ENCODE assay signal across 4 fruit fly cellular contexts in genomic region chr3R:8119457-8120337, dm6.
A peak's percentile ranks its signal among the peaks of the same experiment; 100 is the strongest.
TF ChIP-seq lines count a peak whose summit lies in the region.

No protein-coding gene starts in this region.

TF ChIP-seq in whole organism, embryonic, 481 proteins besides CTCF, POLR2A, EP300 and RAD21 (continued from another document and continues in another):
- TF ChIP-seq Oaz (GFP tag; IDR thresholded peaks at IDR 0.05; lab: Robert Waterston, UW): no peak
- TF ChIP-seq ind (GFP tag; optimal IDR thresholded peaks at IDR 0.05; lab: Kevin White, UChicago): peak; percentile 54
- peak; percentile 39 for TF ChIP-seq ATbp (GFP tag; optimal IDR thresholded peaks at IDR 0.05; lab: Kevin White, UChicago)
- TF ChIP-seq CG12236 (GFP tag; optimal IDR thresholded peaks at IDR 0.05; lab: Kevin White, UChicago): no peak
- TF ChIP-seq CG1602 (GFP tag; optimal IDR thresholded peaks at IDR 0.05; lab: Kevin White, UChicago): peak; percentile 15
- TF ChIP-seq Sry-δ (GFP tag; optimal IDR thresholded peaks at IDR 0.05; lab: Kevin White, UChicago): peak; percentile 15
- TF ChIP-seq tin (GFP tag; optimal IDR thresholded peaks at IDR 0.05; lab: Kevin White, UChicago): peak; percentile 10
- peak; percentile 67 for TF ChIP-seq nau (GFP tag; optimal IDR thresholded peaks at IDR 0.05; lab: Kevin White, UChicago)
- peak; percentile 63; the same call in 1 of the 2 replicates for TF ChIP-seq CG14014 (GFP tag; IDR thresholded peaks at IDR 0.05; lab: Robert Waterston, UW)
- TF ChIP-seq rib (GFP tag; IDR thresholded peaks at IDR 0.05; lab: Robert Waterston, UW): no peak
- peak; percentile 51 for TF ChIP-seq CG4424 (GFP tag; optimal IDR thresholded peaks at IDR 0.05; lab: Kevin White, UChicago)
- peak; percentile 69 for TF ChIP-seq Fer1 (GFP tag; optimal IDR thresholded peaks at IDR 0.05; lab: Kevin White, UChicago)
- TF ChIP-seq fd102C (GFP tag; optimal IDR thresholded peaks at IDR 0.05; lab: Kevin White, UChicago): no peak
- TF ChIP-seq ab (GFP tag; optimal IDR thresholded peaks at IDR 0.05; lab: Kevin White, UChicago): no peak
- TF ChIP-seq sob (GFP tag; IDR thresholded peaks at IDR 0.05; lab: Robert Waterston, UW): peak; percentile 69
- peak; percentile 35 for TF ChIP-seq Abd-B (GFP tag; optimal IDR thresholded peaks at IDR 0.05; lab: Kevin White, UChicago)
- 0 out of 2 replicates have a peak, but pooled peaks have one; percentile 3 for TF ChIP-seq Rx (GFP tag; IDR thresholded peaks at IDR 0.05; lab: Robert Waterston, UW)
- no peak for TF ChIP-seq tup (GFP tag; optimal IDR thresholded peaks at IDR 0.05; lab: Kevin White, UChicago)
- TF ChIP-seq CG30431 (GFP tag; optimal IDR thresholded peaks at IDR 0.05; lab: Kevin White, UChicago): no peak
- no peak for TF ChIP-seq Spps (tag; optimal IDR thresholded peaks at IDR 0.05; lab: Kevin White, UChicago)
- TF ChIP-seq Asciz (GFP tag; optimal IDR thresholded peaks at IDR 0.05; lab: Kevin White, UChicago): peak; percentile 3
- TF ChIP-seq Atf3 (GFP tag; optimal IDR thresholded peaks at IDR 0.05; lab: Kevin White, UChicago): peak; percentile 54
- peak; percentile 67 for TF ChIP-seq CG18262 (tag; optimal IDR thresholded peaks at IDR 0.05; lab: Kevin White, UChicago)
- peak; percentile 74 for TF ChIP-seq Atf6 (GFP tag; IDR thresholded peaks at IDR 0.05; lab: Robert Waterston, UW)
- peak; percentile 78 for TF ChIP-seq D19A (tag; optimal IDR thresholded peaks at IDR 0.05; lab: Kevin White, UChicago)
- TF ChIP-seq CG12391 (tag; optimal IDR thresholded peaks at IDR 0.05; lab: Kevin White, UChicago): peak; percentile 78
- TF ChIP-seq ERR (GFP tag; optimal IDR thresholded peaks at IDR 0.05; lab: Kevin White, UChicago): no peak
- TF ChIP-seq Hr3 (GFP tag; optimal IDR thresholded peaks at IDR 0.05; lab: Kevin White, UChicago): peak; percentile 62
- no peak for TF ChIP-seq CG2116 (GFP tag; optimal IDR thresholded peaks at IDR 0.05; lab: Kevin White, UChicago)
- TF ChIP-seq C15 (GFP tag; IDR thresholded peaks at IDR 0.05; lab: Robert Waterston, UW): 0 out of 3 replicates have a peak, but pooled peaks have one; percentile 17
- TF ChIP-seq GATAe (GFP tag; conservative IDR thresholded peaks at IDR 0.05; lab: Robert Waterston, UW): peak; percentile 35
- no peak for TF ChIP-seq da (GFP tag; optimal IDR thresholded peaks at IDR 0.05; lab: Kevin White, UChicago)
- TF ChIP-seq Lhr (GFP tag; optimal IDR thresholded peaks at IDR 0.05; lab: Kevin White, UChicago): no peak

TF ChIP-seq in whole organism, prepupa, 60 proteins besides CTCF, POLR2A, EP300 and RAD21 (continued from another document and continues in another):
- TF ChIP-seq pdm3 (GFP tag; optimal IDR thresholded peaks at IDR 0.05; lab: Kevin White, UChicago) (peak; percentile 70), acj6 (GFP tag; optimal IDR thresholded peaks at IDR 0.05; lab: Kevin White, UChicago) (peak; percentile 80), Eip78C (GFP tag; lab: Kevin White, UChicago) (peak; percentile 97), Ets96B (tag; optimal IDR thresholded peaks at IDR 0.05; lab: Kevin White, UChicago) (peak; percentile 71), ss (GFP tag; optimal IDR thresholded peaks at IDR 0.05; lab: Kevin White, UChicago) (peak; percentile 42 to 46), svp (GFP tag; lab: Kevin White, UChicago) (peak; percentile 93), OdsH (GFP tag; optimal IDR thresholded peaks at IDR 0.05; lab: Kevin White, UChicago) (peak; percentile 63), fkh (GFP tag; optimal IDR thresholded peaks at IDR 0.05; lab: Kevin White, UChicago) (peak; percentile 95), spab (GFP tag; optimal IDR thresholded peaks at IDR 0.05; lab: Kevin White, UChicago) (peak; percentile 54), CG16779 (tag; optimal IDR thresholded peaks at IDR 0.05; lab: Kevin White, UChicago) (peak; percentile 53), dac (GFP tag; optimal IDR thresholded peaks at IDR 0.05; lab: Kevin White, UChicago) (peak; percentile 59), CG9139 (GFP tag; optimal IDR thresholded peaks at IDR 0.05; lab: Kevin White, UChicago) (peak; percentile 6), eg (GFP tag; IDR thresholded peaks at IDR 0.05; lab: Robert Waterston, UW) (peak; percentile 59; the same call in 2 of the 3 replicates), Hr38 (GFP tag; optimal IDR thresholded peaks at IDR 0.05; lab: Kevin White, UChicago) (no peak), CG6792 (GFP tag; optimal IDR thresholded peaks at IDR 0.05; lab: Kevin White, UChicago) (peak; percentile 72), CG31627 (GFP tag; optimal IDR thresholded peaks at IDR 0.05; lab: Kevin White, UChicago) (peak; percentile 62), Hr39 (GFP tag; optimal IDR thresholded peaks at IDR 0.05; lab: Kevin White, UChicago) (peak; percentile 54), CG8319 (GFP tag; optimal IDR thresholded peaks at IDR 0.05; lab: Kevin White, UChicago) (peak; percentile 50), CG8119 (GFP tag; IDR thresholded peaks at IDR 0.05; lab: Robert Waterston, UW) (peak; percentile 76), CG6808 (GFP tag; optimal IDR thresholded peaks at IDR 0.05; lab: Kevin White, UChicago) (peak; percentile 60), CG1621 (tag; optimal IDR thresholded peaks at IDR 0.05; lab: Kevin White, UChicago) (peak; percentile 34), CG32006 (GFP tag; optimal IDR thresholded peaks at IDR 0.05; lab: Kevin White, UChicago) (peak; percentile 86), CG11762 (GFP tag; optimal IDR thresholded peaks at IDR 0.05; lab: Kevin White, UChicago; ENCODE audit: insufficient read depth) (peak; percentile 19), CG6163 (GFP tag; IDR thresholded peaks at IDR 0.05; lab: Robert Waterston, UW) (peak; percentile 43; the same call in 1 of the 3 replicates), CG34406 (GFP tag; optimal IDR thresholded peaks at IDR 0.05; lab: Kevin White, UChicago) (peak; percentile 87), lz (GFP tag; optimal IDR thresholded peaks at IDR 0.05; lab: Kevin White, UChicago) (peak; percentile 70), CG11902 (GFP tag; optimal IDR thresholded peaks at IDR 0.05; lab: Kevin White, UChicago) (peak; percentile 68), CG6854 (GFP tag; optimal IDR thresholded peaks at IDR 0.05; lab: Kevin White, UChicago) (peak; percentile 49), achi (GFP tag; optimal IDR thresholded peaks at IDR 0.05; lab: Kevin White, UChicago) (peak; percentile 77), vri (GFP tag; optimal IDR thresholded peaks at IDR 0.05; lab: Kevin White, UChicago) (peak; percentile 79), Sox15 (GFP tag; optimal IDR thresholded peaks at IDR 0.05; lab: Kevin White, UChicago) (peak; percentile 60), Smox (GFP tag; optimal IDR thresholded peaks at IDR 0.05; lab: Kevin White, UChicago) (peak; percentile 76), CG11294 (GFP tag; IDR thresholded peaks at IDR 0.05; lab: Robert Waterston, UW) (no peak), cyc (GFP tag; optimal IDR thresholded peaks at IDR 0.05; lab: Kevin White, UChicago) (peak; percentile 68)

TF ChIP-seq in whole organism, pupa, 21 proteins besides CTCF, POLR2A, EP300 and RAD21 (continued from another document):
- no peak for TF ChIP-seq CG13204 (GFP tag; optimal IDR thresholded peaks at IDR 0.05; lab: Kevin White, UChicago)

TF ChIP-seq in whole organism, wandering third instar larva, 38 proteins besides CTCF, POLR2A, EP300 and RAD21 (continued from another document):
- peak; percentile 78 to 90 for TF ChIP-seq dl (GFP tag; optimal IDR thresholded peaks at IDR 0.05; lab: Kevin White, UChicago; ENCODE audit: insufficient read depth in 1 of 2, partially characterized antibody in 2 of 2)
- TF ChIP-seq sv (GFP tag; optimal IDR thresholded peaks at IDR 0.05; lab: Kevin White, UChicago): no peak
- no peak for TF ChIP-seq lola (GFP tag; optimal IDR thresholded peaks at IDR 0.05; lab: Kevin White, UChicago)
- no peak for TF ChIP-seq Hr78 (GFP tag; optimal IDR thresholded peaks at IDR 0.05; lab: Kevin White, UChicago)
- peak; percentile 69 for TF ChIP-seq tai (GFP tag; optimal IDR thresholded peaks at IDR 0.05; lab: Kevin White, UChicago)
- no peak for TF ChIP-seq Abd-B (GFP tag; optimal IDR thresholded peaks at IDR 0.05; lab: Kevin White, UChicago)
- no peak for TF ChIP-seq N (GFP tag; optimal IDR thresholded peaks at IDR 0.05; lab: Kevin White, UChicago)
- peak; percentile 90 for TF ChIP-seq OdsH (GFP tag; optimal IDR thresholded peaks at IDR 0.05; lab: Kevin White, UChicago)
- peak; percentile 23 for TF ChIP-seq CG9705 (GFP tag; optimal IDR thresholded peaks at IDR 0.05; lab: Kevin White, UChicago)
- peak; percentile 95 for TF ChIP-seq Sp1 (GFP tag; optimal IDR thresholded peaks at IDR 0.05; lab: Kevin White, UChicago)
- TF ChIP-seq sage (GFP tag; optimal IDR thresholded peaks at IDR 0.05; lab: Kevin White, UChicago): peak; percentile 39
- no peak for TF ChIP-seq usp (GFP tag; optimal IDR thresholded peaks at IDR 0.05; lab: Kevin White, UChicago)
- no peak for TF ChIP-seq Myc (optimal IDR thresholded peaks at IDR 0.05; lab: Kevin White, UChicago)
- TF ChIP-seq Mio (GFP tag; optimal IDR thresholded peaks at IDR 0.05; lab: Kevin White, UChicago): peak; percentile 35
- peak; percentile 59 for TF ChIP-seq Rel (GFP tag; optimal IDR thresholded peaks at IDR 0.05; lab: Kevin White, UChicago)
- TF ChIP-seq Rel (tag; optimal IDR thresholded peaks at IDR 0.05; lab: Kevin White, UChicago): peak; percentile 89
- peak; percentile 41 for TF ChIP-seq woc (GFP tag; optimal IDR thresholded peaks at IDR 0.05; lab: Kevin White, UChicago)
